Fruit fly (Drosophila melanogaster): ENCODE measurements around the gene EMC1.

DNA sequence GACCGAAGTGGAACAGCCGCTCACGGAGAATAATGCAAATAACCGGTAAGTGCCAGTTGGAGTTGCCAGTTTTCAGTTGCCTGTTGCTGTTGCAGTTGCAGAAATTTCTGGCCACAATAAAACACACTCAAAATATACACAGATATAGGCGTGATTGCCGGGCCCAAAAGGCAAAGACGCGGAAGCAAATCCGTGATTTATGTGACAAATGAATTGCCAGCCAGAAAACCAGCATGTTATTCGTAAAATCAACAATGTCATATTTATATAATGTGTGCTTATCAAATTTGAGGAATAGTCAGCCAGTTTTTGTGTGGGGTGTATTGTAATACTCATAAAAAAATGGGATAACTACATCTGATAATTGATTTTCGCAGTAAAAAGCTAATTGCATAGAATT is 12.6 kb downstream of the EMC1 start:
- TF ChIP-seq CG8478 (optimal IDR thresholded peaks at IDR 0.05) (no peak), usp (GFP tag; optimal IDR thresholded peaks at IDR 0.05) (no peak)
